Worm (Caenorhabditis elegans) whole organism, L4 larva: ENCODE results near the gene tbx-32.

Experiments used
- R02D3.7 ChIP-seq: fragments of 150-350 bp; sonication (generic microtip); optimal IDR thresholded peaks from 3 replicates; lab custom pipeline; 2014; ENCODE audit warnings: missing biosample characterization, missing genetic modification characterization
- daf-19 ChIP-seq: fragments of 200-800 bp; sonication (Bioruptor generic); conservative IDR thresholded peaks from 2 replicates; pipeline ENCODE4 v1.3.6; 2022; ENCODE audit warnings: missing genetic modification characterization, missing compliant biosample characterization
- unc-39 ChIP-seq: sonication (generic microtip); optimal IDR thresholded peaks from 2 replicates; lab custom pipeline; 2017; ENCODE audit warnings: missing biosample characterization, missing genetic modification characterization

ce11 chrX:1655207-1655606 lies at the start of gene tbx-32:
- TF ChIP-seq daf-19 (GFP tag; lab: Robert Waterston, UW) (no peak), unc-39 (tag; lab: Kevin White, UChicago) (no peak), R02D3.7 (tag; lab: Kevin White, UChicago) (no peak)
